Worm (Caenorhabditis elegans): ENCODE results near the gene nstp-7.

The nstp-7 gene

ce11 chrV:547980-548379, 33.7 kb upstream of the nstp-7 start, which contains the start of gene C14C6.6:
TSS of gene C14C6.6 (minus strand) at chrV:548080.
- TF ChIP-seq flt-1 (GFP tag; IDR thresholded peaks at IDR 0.05): no peak
- TF ChIP-seq sea-1 (GFP tag; conservative IDR thresholded peaks at IDR 0.05): no peak
- TF ChIP-seq tra-4 (tag; optimal IDR thresholded peaks at IDR 0.05): no peak

- TF ChIP-seq F13C5.2 (tag; optimal IDR thresholded peaks at IDR 0.05): no peak
- TF ChIP-seq hmg-4 (GFP tag; optimal IDR thresholded peaks at IDR 0.05): no peak
- no peak for TF ChIP-seq ceh-36 (tag; optimal IDR thresholded peaks at IDR 0.05)
- TF ChIP-seq B0310.2 (tag; optimal IDR thresholded peaks at IDR 0.05): no peak
- no peak for TF ChIP-seq tbx-37 (GFP tag; conservative IDR thresholded peaks at IDR 0.05)
- no peak for TF ChIP-seq ceh-13 (GFP tag; optimal IDR thresholded peaks at IDR 0.05)
- no peak for TF ChIP-seq sea-1 (GFP tag; conservative IDR thresholded peaks at IDR 0.05)
Measured at ce11 chrV:552406-552805, 29.3 kb upstream of the nstp-7 start.

ce11 chrV:553067-553466, 28.6 kb upstream of the nstp-7 start, which contains the start of gene C14C6.8:
TSS of gene C14C6.8 (minus strand) at chrV:553167.
- TF ChIP-seq scrt-1 (GFP tag; IDR thresholded peaks at IDR 0.05): no peak
- no peak for TF ChIP-seq F13C5.2 (tag; optimal IDR thresholded peaks at IDR 0.05)
- no peak for TF ChIP-seq pes-1 (GFP tag; IDR thresholded peaks at IDR 0.05)
- no peak for TF ChIP-seq ceh-36 (tag; optimal IDR thresholded peaks at IDR 0.05)
- TF ChIP-seq tbx-11 (GFP tag; IDR thresholded peaks at IDR 0.05): no peak

ce11 chrV:556055-556454, 25.7 kb upstream of the nstp-7 start, which contains the start of gene srx-8:
TSS of gene srx-8 (minus strand) at chrV:556155.
- TF ChIP-seq ceh-13 (GFP tag; optimal IDR thresholded peaks at IDR 0.05) (no peak), F13C5.2 (tag; optimal IDR thresholded peaks at IDR 0.05) (no peak), aly-1 (tag; optimal IDR thresholded peaks at IDR 0.05) (no peak), B0310.2 (tag; optimal IDR thresholded peaks at IDR 0.05) (no peak), ets-7 (tag; optimal IDR thresholded peaks at IDR 0.05) (no peak), tbx-11 (GFP tag; IDR thresholded peaks at IDR 0.05) (no peak), tra-4 (tag; optimal IDR thresholded peaks at IDR 0.05) (no peak), scrt-1 (GFP tag; IDR thresholded peaks at IDR 0.05) (no peak), hnd-1 (tag; optimal IDR thresholded peaks at IDR 0.05) (no peak), pes-1 (GFP tag; IDR thresholded peaks at IDR 0.05) (no peak), ama-1 (optimal IDR thresholded peaks at IDR 0.05) (no peak)

- TF ChIP-seq ets-7 (tag; optimal IDR thresholded peaks at IDR 0.05): no peak
Measured at ce11 chrV:559940-560339, 21.8 kb upstream of the nstp-7 start, which contains the start of gene srx-7. TSS of gene srx-7 (plus strand) at chrV:560195.

ce11 chrV:562834-563233, 18.9 kb upstream of the nstp-7 start, which contains the start of gene C14C6.2:
TSS of gene C14C6.2 (plus strand) at chrV:563134.
- TF ChIP-seq hnd-1 (tag; optimal IDR thresholded peaks at IDR 0.05) (no peak), B0310.2 (tag; optimal IDR thresholded peaks at IDR 0.05) (no peak), scrt-1 (GFP tag; IDR thresholded peaks at IDR 0.05) (no peak)

ce11 chrV:565984-566383, 15.7 kb upstream of the nstp-7 start, which contains the start of gene sri-73:
TSS of gene sri-73 (minus strand) at chrV:566084.
- TF ChIP-seq hnd-1 (tag; optimal IDR thresholded peaks at IDR 0.05): no peak
- no peak for TF ChIP-seq ets-7 (tag; optimal IDR thresholded peaks at IDR 0.05)
- no peak for TF ChIP-seq F13C5.2 (tag; optimal IDR thresholded peaks at IDR 0.05)
- TF ChIP-seq tra-4 (tag; optimal IDR thresholded peaks at IDR 0.05): no peak
- TF ChIP-seq scrt-1 (GFP tag; IDR thresholded peaks at IDR 0.05): no peak
- no peak for TF ChIP-seq aly-1 (tag; optimal IDR thresholded peaks at IDR 0.05)
- no peak for TF ChIP-seq hmbx-1 (tag; optimal IDR thresholded peaks at IDR 0.05)
- no peak for TF ChIP-seq ceh-36 (tag; optimal IDR thresholded peaks at IDR 0.05)
- TF ChIP-seq tbx-11 (GFP tag; IDR thresholded peaks at IDR 0.05): no peak
- TF ChIP-seq ama-1 (optimal IDR thresholded peaks at IDR 0.05): no peak
- no peak for TF ChIP-seq pes-1 (GFP tag; IDR thresholded peaks at IDR 0.05)
- no peak for TF ChIP-seq hmg-4 (GFP tag; optimal IDR thresholded peaks at IDR 0.05)
- TF ChIP-seq ceh-13 (GFP tag; optimal IDR thresholded peaks at IDR 0.05): no peak
- TF ChIP-seq flt-1 (GFP tag; IDR thresholded peaks at IDR 0.05): no peak
- TF ChIP-seq tbx-37 (GFP tag; conservative IDR thresholded peaks at IDR 0.05): no peak
- TF ChIP-seq sea-1 (GFP tag; conservative IDR thresholded peaks at IDR 0.05): no peak

ce11 chrV:568105-568504, 13.6 kb upstream of the nstp-7 start, which contains the start of gene sri-72:
TSS of gene sri-72 (minus strand) at chrV:568205.
- TF ChIP-seq F13C5.2 (tag; optimal IDR thresholded peaks at IDR 0.05): no peak
- no peak for TF ChIP-seq ama-1 (optimal IDR thresholded peaks at IDR 0.05)
- no peak for TF ChIP-seq hmg-4 (GFP tag; optimal IDR thresholded peaks at IDR 0.05)
- TF ChIP-seq scrt-1 (GFP tag; IDR thresholded peaks at IDR 0.05): no peak
- TF ChIP-seq ets-7 (tag; optimal IDR thresholded peaks at IDR 0.05): no peak
- no peak for TF ChIP-seq tbx-11 (GFP tag; IDR thresholded peaks at IDR 0.05)
- TF ChIP-seq hnd-1 (tag; optimal IDR thresholded peaks at IDR 0.05): no peak
- TF ChIP-seq B0310.2 (tag; optimal IDR thresholded peaks at IDR 0.05): no peak
- TF ChIP-seq aly-1 (tag; optimal IDR thresholded peaks at IDR 0.05): no peak

- TF ChIP-seq hmg-4 (GFP tag; optimal IDR thresholded peaks at IDR 0.05) (no peak), F13C5.2 (tag; optimal IDR thresholded peaks at IDR 0.05) (no peak), B0310.2 (tag; optimal IDR thresholded peaks at IDR 0.05) (no peak), tbx-11 (GFP tag; IDR thresholded peaks at IDR 0.05) (no peak), flt-1 (GFP tag; IDR thresholded peaks at IDR 0.05) (no peak), ets-7 (tag; optimal IDR thresholded peaks at IDR 0.05) (no peak), aly-1 (tag; optimal IDR thresholded peaks at IDR 0.05) (no peak), pes-1 (GFP tag; IDR thresholded peaks at IDR 0.05) (no peak), tra-4 (tag; optimal IDR thresholded peaks at IDR 0.05) (no peak), tbx-37 (GFP tag; conservative IDR thresholded peaks at IDR 0.05) (no peak), ceh-13 (GFP tag; optimal IDR thresholded peaks at IDR 0.05) (no peak), ceh-36 (tag; optimal IDR thresholded peaks at IDR 0.05) (no peak), ama-1 (optimal IDR thresholded peaks at IDR 0.05) (no peak), scrt-1 (GFP tag; IDR thresholded peaks at IDR 0.05) (no peak), hmbx-1 (tag; optimal IDR thresholded peaks at IDR 0.05) (no peak), sea-1 (GFP tag; conservative IDR thresholded peaks at IDR 0.05) (no peak), hnd-1 (tag; optimal IDR thresholded peaks at IDR 0.05) (no peak)
Measured at ce11 chrV:574639-575038, 7.1 kb upstream of the nstp-7 start, which contains the start of gene C14C6.13. TSS of gene C14C6.13 (minus strand) at chrV:574739.
